Worm (Caenorhabditis elegans) whole organism, L4 larva: ENCODE data around the gene srh-140.
A peak's percentile ranks its signal among the peaks of the same experiment; 100 is the strongest.

Experiments used
- D1046.2 ChIP-seq: fragments of 200-800 bp; sonication (Bioruptor generic); IDR thresholded peaks from 2 replicates; pipeline ENCODE4 v1.3.6; 2022; ENCODE audit warnings: missing genetic modification characterization, missing compliant biosample characterization
- F37D6.2 ChIP-seq: sonication (generic microtip); optimal IDR thresholded peaks from 2 replicates; lab custom pipeline; 2016; ENCODE audit warnings: mild to moderate bottlenecking, missing genetic modification characterization, missing compliant biosample characterization
- T20F7.1 ChIP-seq: fragments of 200-800 bp; sonication (Bioruptor generic); optimal IDR thresholded peaks from 2 replicates; lab custom pipeline; 2018; ENCODE audit warnings: mild to moderate bottlenecking, missing genetic modification characterization, missing compliant biosample characterization
- Y48G9A.11 ChIP-seq: fragments of 200-800 bp; sonication (Bioruptor generic); IDR thresholded peaks from 2 replicates; pipeline ENCODE4 v1.3.6; 2022; ENCODE audit warnings: missing genetic modification reagents, missing genetic modification characterization, missing compliant biosample characterization
- Y5F2A.4 ChIP-seq: fragments of 200-800 bp; sonication (Bioruptor generic); optimal IDR thresholded peaks from 2 replicates; lab custom pipeline; 2018; ENCODE audit warnings: mild to moderate bottlenecking, missing genetic modification characterization, missing compliant biosample characterization
- Y75B8A.6 ChIP-seq: fragments of 200-800 bp; sonication (Bioruptor generic); IDR thresholded peaks from 2 replicates; pipeline ENCODE4 v1.3.6; 2022; ENCODE audit warnings: missing genetic modification reagents, missing genetic modification characterization, missing compliant biosample characterization
- aha-1 ChIP-seq: fragments of 150-350 bp; peaks from one replicate; lab custom pipeline; 2014; ENCODE audit warnings: missing biosample characterization, missing genetic modification characterization
- ceh-32 ChIP-seq: sonication (generic microtip); optimal IDR thresholded peaks from 2 replicates; lab custom pipeline; 2016; ENCODE audit warnings: mild to moderate bottlenecking, missing genetic modification characterization, missing compliant biosample characterization; ENCODE audit not compliant: poor library complexity
- ceh-44 ChIP-seq: fragments of 200-800 bp; sonication (Bioruptor generic); IDR thresholded peaks from 2 replicates; pipeline ENCODE4 v1.3.6; 2022; ENCODE audit warnings: missing genetic modification reagents, missing genetic modification characterization, missing compliant biosample characterization
- cey-2 ChIP-seq: sonication (generic microtip); optimal IDR thresholded peaks from 3 replicates; lab custom pipeline; 2017; ENCODE audit warnings: missing genetic modification characterization, mild to moderate bottlenecking, missing compliant biosample characterization, antibody characterized with exemption, borderline replicate concordance; ENCODE audit not compliant: insufficient read depth
- ctbp-1 ChIP-seq: fragments of 200-800 bp; sonication (Bioruptor generic); IDR thresholded peaks from 2 replicates; pipeline ENCODE4 v1.3.6; 2022; ENCODE audit warnings: missing genetic modification reagents, missing genetic modification characterization, missing compliant biosample characterization
- daf-12 ChIP-seq: fragments of 150-350 bp; optimal IDR thresholded peaks from 2 replicates; lab custom pipeline; 2014; ENCODE audit warnings: missing biosample characterization, missing genetic modification reagents, missing genetic modification characterization
- daf-16 ChIP-seq, 3 experiments: sonication (generic microtip); optimal IDR thresholded peaks; 2 replicates each; lab custom pipeline; 2016 to 2017; ENCODE audit warnings: missing genetic modification characterization in 3 of 3, missing genetic modification reagents in 3 of 3, mild to moderate bottlenecking in 2 of 3, missing compliant biosample characterization in 2 of 3, missing biosample characterization in 1 of 3, moderate library complexity in 1 of 3
- daf-8 ChIP-seq: fragments of 200-800 bp; sonication (Bioruptor generic); IDR thresholded peaks from 2 replicates; pipeline ENCODE4 v1.3.6; 2022; ENCODE audit warnings: missing genetic modification characterization, missing compliant biosample characterization
- dmd-6 ChIP-seq: fragments of 200-800 bp; sonication (Bioruptor generic); IDR thresholded peaks from 2 replicates; pipeline ENCODE4 v1.3.6; 2022; ENCODE audit warnings: missing genetic modification reagents, missing genetic modification characterization, missing compliant biosample characterization
- dmd-8 ChIP-seq: fragments of 200-800 bp; sonication (Bioruptor generic); IDR thresholded peaks from 2 replicates; pipeline ENCODE4 v1.3.6; 2022; ENCODE audit warnings: missing genetic modification characterization, missing compliant biosample characterization
- dmd-9 ChIP-seq: fragments of 200-800 bp; sonication (Bioruptor generic); IDR thresholded peaks from 2 replicates; pipeline ENCODE4 v1.3.6; 2022; ENCODE audit warnings: missing genetic modification reagents, missing genetic modification characterization, missing compliant biosample characterization
- dpl-1 ChIP-seq: fragments of 150-350 bp; optimal IDR thresholded peaks from 2 replicates; lab custom pipeline; 2014; ENCODE audit warnings: missing biosample characterization, missing genetic modification reagents, missing genetic modification characterization
- duxl-1 ChIP-seq: sonication (generic microtip); optimal IDR thresholded peaks from 2 replicates; lab custom pipeline; 2016; ENCODE audit warnings: mild to moderate bottlenecking, missing genetic modification characterization, moderate library complexity, missing compliant biosample characterization; ENCODE audit not compliant: poor library complexity
- egl-27 ChIP-seq: sonication (generic microtip); optimal IDR thresholded peaks from 3 replicates; lab custom pipeline; 2017; ENCODE audit warnings: missing biosample characterization, missing genetic modification reagents, missing genetic modification characterization
- egl-43 ChIP-seq: fragments of 200-800 bp; sonication (Bioruptor generic); IDR thresholded peaks from 2 replicates; pipeline ENCODE4 v1.3.6; 2022; ENCODE audit warnings: missing genetic modification reagents, missing genetic modification characterization, missing compliant biosample characterization
- fos-1 ChIP-seq: fragments of 150-350 bp; optimal IDR thresholded peaks from 2 replicates; lab custom pipeline; 2014; ENCODE audit warnings: missing biosample characterization, missing genetic modification characterization
- gei-8 ChIP-seq: fragments of 200-800 bp; sonication (Bioruptor generic); optimal IDR thresholded peaks from 2 replicates; lab custom pipeline; 2018; ENCODE audit warnings: mild to moderate bottlenecking, missing genetic modification characterization, missing compliant biosample characterization
- hif-1 ChIP-seq, 2 experiments: sonication (generic microtip); optimal IDR thresholded peaks; 2 replicates each; lab custom pipeline; 2016 to 2017; ENCODE audit warnings: missing compliant biosample characterization in 2 of 2, missing genetic modification characterization in 2 of 2, missing genetic modification reagents in 2 of 2, missing genotype in 2 of 2, mild to moderate bottlenecking in 1 of 2
- hlh-11 ChIP-seq: fragments of 200-800 bp; sonication (Bioruptor generic); optimal IDR thresholded peaks from 2 replicates; lab custom pipeline; 2018; ENCODE audit warnings: mild to moderate bottlenecking, missing genetic modification characterization, missing compliant biosample characterization
- hlh-30 ChIP-seq: sonication (generic microtip); optimal IDR thresholded peaks from 2 replicates; lab custom pipeline; 2017; ENCODE audit warnings: antibody characterized with exemption, mild to moderate bottlenecking, missing genetic modification characterization, missing compliant biosample characterization; ENCODE audit not compliant: insufficient read depth
- hmg-1.1 ChIP-seq: fragments of 200-800 bp; sonication (Bioruptor generic); IDR thresholded peaks from 2 replicates; pipeline ENCODE4 v1.3.6; 2022; ENCODE audit warnings: missing genetic modification reagents, missing genetic modification characterization, missing compliant biosample characterization
- jun-1 ChIP-seq: fragments of 150-350 bp; optimal IDR thresholded peaks from 2 replicates; lab custom pipeline; 2014; ENCODE audit warnings: missing biosample characterization, missing genetic modification reagents, missing genetic modification characterization
- lim-7 ChIP-seq: fragments of 200-800 bp; sonication (Bioruptor generic); IDR thresholded peaks from 2 replicates; pipeline ENCODE4 v1.3.6; 2022; ENCODE audit warnings: missing genetic modification characterization, missing compliant biosample characterization
- lin-13 ChIP-seq: fragments of 150-350 bp; optimal IDR thresholded peaks from 2 replicates; lab custom pipeline; 2014; ENCODE audit warnings: missing biosample characterization, missing genetic modification reagents, missing genetic modification characterization
- lin-15B ChIP-seq: fragments of 150-350 bp; sonication (generic microtip); optimal IDR thresholded peaks from 3 replicates; lab custom pipeline; 2014; ENCODE audit warnings: missing biosample characterization, missing genetic modification characterization
- lin-39 ChIP-seq: fragments of 150-350 bp; optimal IDR thresholded peaks from 2 replicates; lab custom pipeline; 2014; ENCODE audit warnings: missing biosample characterization, missing genetic modification reagents, missing genetic modification characterization
- lir-3 ChIP-seq: sonication (generic microtip); optimal IDR thresholded peaks from 2 replicates; lab custom pipeline; 2016; ENCODE audit warnings: mild to moderate bottlenecking, missing genetic modification characterization, missing compliant biosample characterization
- madf-5 ChIP-seq, 2 experiments: fragments of 200-800 bp; sonication (Bioruptor generic); IDR thresholded peaks; 2 replicates each; pipeline ENCODE4 v1.3.6; 2022; ENCODE audit warnings: missing compliant biosample characterization in 2 of 2, missing genetic modification characterization in 2 of 2
- mdl-1 ChIP-seq, 2 experiments: fragments of 150-350 bp in 1 of 2; sonication (generic microtip) in 1 of 2; optimal IDR thresholded peaks; 2 replicates each; lab custom pipeline; 2014 to 2017; ENCODE audit warnings: missing biosample characterization in 2 of 2, missing genetic modification characterization in 2 of 2
- mdt-29 ChIP-seq: fragments of 200-800 bp; sonication (Bioruptor generic); IDR thresholded peaks from 2 replicates; pipeline ENCODE4 v1.3.6; 2022; ENCODE audit warnings: missing genetic modification reagents, missing genetic modification characterization, missing compliant biosample characterization
- nhr-102 ChIP-seq: sonication (generic microtip); optimal IDR thresholded peaks from 2 replicates; lab custom pipeline; 2016; ENCODE audit warnings: mild to moderate bottlenecking, missing genetic modification characterization, moderate library complexity, missing compliant biosample characterization
- nhr-6 ChIP-seq: fragments of 150-350 bp; optimal IDR thresholded peaks from 2 replicates; lab custom pipeline; 2014; ENCODE audit warnings: missing biosample characterization, missing genetic modification characterization
- nhr-76 ChIP-seq: fragments of 150-350 bp; optimal IDR thresholded peaks from 2 replicates; lab custom pipeline; 2014; ENCODE audit warnings: missing biosample characterization, missing genetic modification characterization
- nhr-77 ChIP-seq: fragments of 150-350 bp; optimal IDR thresholded peaks from 2 replicates; lab custom pipeline; 2014; ENCODE audit warnings: missing biosample characterization, missing genetic modification characterization
- pha-4 ChIP-seq, 2 experiments: fragments of 150-350 bp in 1 of 2; fragments of 200-800 bp in 1 of 2; sonication (Bioruptor generic) in 1 of 2; IDR thresholded peaks in 1 of 2; optimal IDR thresholded peaks in 1 of 2; 2 replicates each; pipeline versions ENCODE4 v1.3.6 to Lab custom; 2014 to 2022; ENCODE audit warnings: missing genetic modification characterization in 2 of 2, missing genetic modification reagents in 2 of 2, missing biosample characterization in 1 of 2, missing compliant biosample characterization in 1 of 2
- skn-1 ChIP-seq: fragments of 150-350 bp; optimal IDR thresholded peaks from 2 replicates; lab custom pipeline; 2014; ENCODE audit warnings: missing biosample characterization, missing genetic modification characterization
- snpc-1.2 ChIP-seq: fragments of 200-800 bp; sonication (Bioruptor generic); IDR thresholded peaks from 2 replicates; pipeline ENCODE4 v1.3.6; 2022; ENCODE audit warnings: missing genetic modification reagents, missing genetic modification characterization, missing compliant biosample characterization
- snpc-4 ChIP-seq: fragments of 150-350 bp; optimal IDR thresholded peaks from 2 replicates; lab custom pipeline; 2014; ENCODE audit warnings: missing biosample characterization, missing genetic modification characterization
- tag-97 ChIP-seq: fragments of 200-800 bp; sonication (Bioruptor generic); IDR thresholded peaks from 2 replicates; pipeline ENCODE4 v1.3.6; 2022; ENCODE audit warnings: missing genetic modification characterization, missing compliant biosample characterization
- tra-1 ChIP-seq: fragments of 200-800 bp; sonication (Bioruptor generic); IDR thresholded peaks from 2 replicates; pipeline ENCODE4 v1.3.6; 2022; ENCODE audit warnings: missing genetic modification reagents, missing genetic modification characterization, missing compliant biosample characterization
- unc-39 ChIP-seq: sonication (generic microtip); optimal IDR thresholded peaks from 2 replicates; lab custom pipeline; 2017; ENCODE audit warnings: missing biosample characterization, missing genetic modification characterization
- zfp-3 ChIP-seq: fragments of 200-800 bp; sonication (Bioruptor generic); conservative IDR thresholded peaks from 2 replicates; pipeline ENCODE4 v1.3.6; 2022; ENCODE audit warnings: missing genetic modification reagents, missing genetic modification characterization, missing compliant biosample characterization
- zip-2 ChIP-seq: fragments of 150-350 bp; optimal IDR thresholded peaks from 2 replicates; lab custom pipeline; 2014; ENCODE audit warnings: missing biosample characterization, missing genetic modification characterization
- ztf-7 ChIP-seq: fragments of 150-350 bp; optimal IDR thresholded peaks from 2 replicates; lab custom pipeline; 2014; ENCODE audit warnings: missing biosample characterization, missing genetic modification characterization

Gene srh-140

ce11 chrV:15766122-15766594, 44.2 kb downstream of the srh-140 start, which contains the start of the genes haf-3 and F57A10.2:
Gene haf-3, minus strand, starts transcription at chrV:15766172.
Gene F57A10.2, plus strand, starts transcription at chrV:15766575.
- TF ChIP-seq fos-1 (tag; lab: Kevin White, UChicago) = no peak
- TF ChIP-seq lin-13 = peak; percentile 83
- TF ChIP-seq nhr-77 (tag; lab: Kevin White, UChicago) = peak; percentile 90
- TF ChIP-seq egl-27 (tag; lab: Kevin White, UChicago) = no peak
- peak; percentile 62 for TF ChIP-seq jun-1 (tag; lab: Kevin White, UChicago)
- TF ChIP-seq tra-1 = peak; percentile 88
- TF ChIP-seq unc-39 (tag; lab: Kevin White, UChicago) = no peak
- 0 out of 2 replicates have a peak, but pooled peaks have one; percentile 36 for TF ChIP-seq D1046.2 (GFP tag; lab: Robert Waterston, UW)
- TF ChIP-seq nhr-102 (tag; lab: Kevin White, UChicago) = peak; percentile 92
- TF ChIP-seq gei-8 (GFP tag; lab: Kevin White, UChicago) = no peak
- peak; percentile 99 for TF ChIP-seq dpl-1 (GFP tag; lab: Kevin White, UChicago)
- peak; percentile 44 to 54 for TF ChIP-seq hif-1 (tag; optimal IDR thresholded peaks at IDR 0.05; lab: Kevin White, UChicago)
- TF ChIP-seq lin-15B (tag; lab: Kevin White, UChicago) = peak; percentile 68
- TF ChIP-seq dmd-6 (GFP tag; lab: Robert Waterston, UW) = peak; percentile 89
- peak in 1 of 2 experiments; percentile 58 for TF ChIP-seq daf-16 (GFP tag; optimal IDR thresholded peaks at IDR 0.05; lab: Kevin White, UChicago)
- TF ChIP-seq daf-16 (tag; optimal IDR thresholded peaks at IDR 0.05; lab: Kevin White, UChicago) = peak; percentile 42
- TF ChIP-seq zip-2 = peak; percentile 76
- no peak for TF ChIP-seq lir-3 (tag; lab: Kevin White, UChicago)
- TF ChIP-seq lim-7 (GFP tag; lab: Robert Waterston, UW) = no peak
- no peak for TF ChIP-seq daf-12 (tag; lab: Kevin White, UChicago)
- TF ChIP-seq snpc-4 (tag; lab: Kevin White, UChicago) = peak; percentile 34
- no peak for TF ChIP-seq daf-8 (GFP tag; lab: Robert Waterston, UW)
- TF ChIP-seq madf-5 (GFP tag; IDR thresholded peaks at IDR 0.05; lab: Robert Waterston, UW) = no peak
- TF ChIP-seq T20F7.1 (GFP tag; lab: Kevin White, UChicago) = no peak
- peak; percentile 40 for TF ChIP-seq Y5F2A.4 (GFP tag; lab: Kevin White, UChicago)
- no peak for TF ChIP-seq nhr-76 (tag; lab: Kevin White, UChicago)
- TF ChIP-seq zfp-3 (GFP tag; lab: Robert Waterston, UW) = peak; percentile 63; the same call in 1 of the 2 replicates
- peak; percentile 77 for TF ChIP-seq F37D6.2 (tag; lab: Kevin White, UChicago)
- no peak for TF ChIP-seq tag-97 (GFP tag; lab: Robert Waterston, UW)
- TF ChIP-seq Y75B8A.6 (GFP tag; lab: Robert Waterston, UW) = no peak
- TF ChIP-seq ctbp-1 (GFP tag; lab: Robert Waterston, UW) = peak; percentile 80; the same call in 1 of the 2 replicates
- peak; percentile 81 for TF ChIP-seq ztf-7 (tag; lab: Kevin White, UChicago)
- TF ChIP-seq pha-4 (GFP tag; IDR thresholded peaks at IDR 0.05; lab: Robert Waterston, UW) = peak; percentile 73
- TF ChIP-seq pha-4 (tag; optimal IDR thresholded peaks at IDR 0.05; lab: Kevin White, UChicago) = peak; percentile 46
- TF ChIP-seq aha-1 (tag; lab: Kevin White, UChicago) = peak; percentile 76
- peak; percentile 38 for TF ChIP-seq ceh-32 (tag; lab: Kevin White, UChicago)
- no peak for TF ChIP-seq skn-1 (tag; lab: Kevin White, UChicago)
- peak; percentile 70 for TF ChIP-seq snpc-1.2
- no peak for TF ChIP-seq mdt-29 (GFP tag; lab: Robert Waterston, UW)
- peak; percentile 75 for TF ChIP-seq Y48G9A.11
- TF ChIP-seq egl-43 (GFP tag; lab: Robert Waterston, UW) = no peak
- no peak for TF ChIP-seq ceh-44 (GFP tag; lab: Robert Waterston, UW)
- TF ChIP-seq lin-39 (tag; lab: Kevin White, UChicago) = no peak
- peak; percentile 79 for TF ChIP-seq hmg-1.1 (GFP tag; lab: Robert Waterston, UW)
- peak; percentile 78 for TF ChIP-seq hlh-30 (tag; lab: Kevin White, UChicago)
- TF ChIP-seq cey-2 (tag; lab: Kevin White, UChicago) = no peak
- TF ChIP-seq hlh-11 = peak; percentile 82
- peak in 1 of 2 experiments; percentile 21 for TF ChIP-seq mdl-1 (tag; optimal IDR thresholded peaks at IDR 0.05; lab: Kevin White, UChicago)
- no peak for TF ChIP-seq dmd-9
- no peak for TF ChIP-seq dmd-8 (GFP tag; lab: Robert Waterston, UW)
- TF ChIP-seq duxl-1 (tag; lab: Kevin White, UChicago) = peak; percentile 92
- TF ChIP-seq nhr-6 (tag; lab: Kevin White, UChicago) = peak; percentile 61
